Worm (Caenorhabditis elegans) whole organism, L3 larva: ENCODE measurements around the gene F54F2.7.

Source experiments
- R02D3.7 ChIP-seq: fragments of 150-350 bp; optimal IDR thresholded peaks from 2 replicates; lab custom pipeline; 2014; ENCODE audit warnings: missing biosample characterization, missing genetic modification characterization
- ama-1 ChIP-seq: fragments of 150-350 bp; optimal IDR thresholded peaks from 2 replicates; lab custom pipeline; 2018
- ceh-9 ChIP-seq: sonication (generic microtip); optimal IDR thresholded peaks from 2 replicates; lab custom pipeline; 2018; ENCODE audit warnings: missing biosample characterization, missing genetic modification characterization
- lin-39 ChIP-seq: fragments of 150-350 bp; optimal IDR thresholded peaks from 2 replicates; lab custom pipeline; 2018; ENCODE audit warnings: missing biosample characterization, missing genetic modification reagents, missing genetic modification characterization
- nhr-23 ChIP-seq: fragments of 150-350 bp; optimal IDR thresholded peaks from 2 replicates; lab custom pipeline; 2014; ENCODE audit warnings: missing biosample characterization, missing genetic modification reagents, missing genetic modification characterization
- nhr-67 ChIP-seq: fragments of 150-350 bp; optimal IDR thresholded peaks from 2 replicates; lab custom pipeline; 2014; ENCODE audit warnings: missing biosample characterization, missing genetic modification characterization
- nhr-77 ChIP-seq: fragments of 150-350 bp; optimal IDR thresholded peaks from 2 replicates; lab custom pipeline; 2014; ENCODE audit warnings: missing biosample characterization, missing genetic modification characterization
- skn-1 ChIP-seq: fragments of 150-350 bp; optimal IDR thresholded peaks from 2 replicates; lab custom pipeline; 2014; ENCODE audit warnings: missing biosample characterization, missing genetic modification characterization
- zag-1 ChIP-seq: fragments of 150-350 bp; optimal IDR thresholded peaks from 2 replicates; lab custom pipeline; 2014; ENCODE audit warnings: missing biosample characterization, missing genetic modification characterization
- ztf-11 ChIP-seq: fragments of 150-350 bp; optimal IDR thresholded peaks from 2 replicates; lab custom pipeline; 2014; ENCODE audit warnings: missing biosample characterization, missing genetic modification characterization

DNA sequence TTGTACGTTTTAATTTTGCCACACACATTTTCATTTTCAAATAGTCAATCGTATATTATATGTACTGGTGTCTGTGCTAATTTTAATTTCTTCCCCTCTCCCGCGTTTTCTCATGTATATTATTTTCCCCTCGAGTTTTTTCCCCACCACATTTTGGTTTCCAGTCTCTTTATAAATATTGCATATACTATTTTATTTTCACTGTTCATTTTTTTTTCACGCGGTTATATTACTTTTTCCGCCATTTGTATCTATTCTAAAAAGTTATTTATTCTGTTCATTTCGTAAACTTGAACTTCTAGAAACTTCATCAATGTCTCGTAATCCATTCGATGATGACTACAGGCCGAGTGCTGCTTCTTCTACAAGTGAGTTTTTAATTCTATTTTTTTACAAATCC lies 31.2 kb downstream of the F54F2.7 start, which contains the start of gene snap-29:
- no peak for TF ChIP-seq zag-1 (tag; lab: Kevin White, UChicago)
- no peak for TF ChIP-seq lin-39
- no peak for TF ChIP-seq skn-1 (tag; lab: Kevin White, UChicago)
- no peak for TF ChIP-seq R02D3.7 (tag; lab: Kevin White, UChicago)
- no peak for TF ChIP-seq nhr-77 (tag; lab: Kevin White, UChicago)
- no peak for TF ChIP-seq ceh-9 (tag; lab: Kevin White, UChicago)
- TF ChIP-seq ztf-11 (tag; lab: Kevin White, UChicago), result no peak
- no peak for TF ChIP-seq ama-1
- TF ChIP-seq nhr-23 (tag; lab: Kevin White, UChicago), result no peak
- no peak for TF ChIP-seq nhr-67
